Worm (Caenorhabditis elegans): Measurements from ENCODE around the gene F59E12.1.

ce11 chrII:5697338-5697737 lies 43.0 kb downstream of the F59E12.1 start:
- no peak for TF ChIP-seq nhr-237 (tag; optimal IDR thresholded peaks at IDR 0.05)
- TF ChIP-seq blmp-1 (tag; optimal IDR thresholded peaks at IDR 0.05) = no peak
- no peak for TF ChIP-seq nhr-76 (tag; optimal IDR thresholded peaks at IDR 0.05)
- no peak for TF ChIP-seq lsy-2 (tag; optimal IDR thresholded peaks at IDR 0.05)
- no peak for TF ChIP-seq snpc-4 (tag; optimal IDR thresholded peaks at IDR 0.05)
- no peak for TF ChIP-seq ztf-11 (tag; optimal IDR thresholded peaks at IDR 0.05)
- TF ChIP-seq mab-5 (tag; optimal IDR thresholded peaks at IDR 0.05) = no peak
- no peak for TF ChIP-seq unc-62 (GFP tag; optimal IDR thresholded peaks at IDR 0.05)
- no peak for TF ChIP-seq hlh-1 (tag; optimal IDR thresholded peaks at IDR 0.05)
- no peak for TF ChIP-seq sptf-1 (tag; optimal IDR thresholded peaks at IDR 0.05)
